Worm (Caenorhabditis elegans) whole organism, L4 larva: ENCODE measurements around the gene Y50D4B.6.

Source experiments
- D1046.2 ChIP-seq: fragments of 200-800 bp; sonication (Bioruptor generic); IDR thresholded peaks from 2 replicates; pipeline ENCODE4 v1.3.6; 2022; ENCODE audit warnings: missing genetic modification characterization, missing compliant biosample characterization
- F10B5.3 ChIP-seq: sonication (generic microtip); optimal IDR thresholded peaks from 2 replicates; lab custom pipeline; 2016; ENCODE audit warnings: mild to moderate bottlenecking, missing genetic modification characterization, missing compliant biosample characterization
- Y48G9A.11 ChIP-seq: fragments of 200-800 bp; sonication (Bioruptor generic); IDR thresholded peaks from 2 replicates; pipeline ENCODE4 v1.3.6; 2022; ENCODE audit warnings: missing genetic modification reagents, missing genetic modification characterization, missing compliant biosample characterization
- ZK546.5 ChIP-seq, 2 experiments: sonication (generic microtip); optimal IDR thresholded peaks; 2 replicates each; lab custom pipeline; 2017; ENCODE audit warnings: missing biosample characterization in 2 of 2, missing genetic modification characterization in 2 of 2
- aha-1 ChIP-seq: fragments of 150-350 bp; peaks from one replicate; lab custom pipeline; 2014; ENCODE audit warnings: missing biosample characterization, missing genetic modification characterization
- daf-16 ChIP-seq, 3 experiments: sonication (generic microtip); optimal IDR thresholded peaks; 2 replicates each; lab custom pipeline; 2016 to 2017; ENCODE audit warnings: missing genetic modification characterization in 3 of 3, missing genetic modification reagents in 3 of 3, mild to moderate bottlenecking in 2 of 3, missing compliant biosample characterization in 2 of 3, missing biosample characterization in 1 of 3, moderate library complexity in 1 of 3
- dmd-6 ChIP-seq: fragments of 200-800 bp; sonication (Bioruptor generic); IDR thresholded peaks from 2 replicates; pipeline ENCODE4 v1.3.6; 2022; ENCODE audit warnings: missing genetic modification reagents, missing genetic modification characterization, missing compliant biosample characterization
- dmd-8 ChIP-seq: fragments of 200-800 bp; sonication (Bioruptor generic); IDR thresholded peaks from 2 replicates; pipeline ENCODE4 v1.3.6; 2022; ENCODE audit warnings: missing genetic modification characterization, missing compliant biosample characterization
- dve-1 ChIP-seq: sonication (generic microtip); optimal IDR thresholded peaks from 2 replicates; lab custom pipeline; 2017; ENCODE audit warnings: antibody characterized with exemption, mild to moderate bottlenecking, missing genetic modification characterization, missing compliant biosample characterization; ENCODE audit not compliant: insufficient read depth
- egl-27 ChIP-seq: sonication (generic microtip); optimal IDR thresholded peaks from 3 replicates; lab custom pipeline; 2017; ENCODE audit warnings: missing biosample characterization, missing genetic modification reagents, missing genetic modification characterization
- gei-8 ChIP-seq: fragments of 200-800 bp; sonication (Bioruptor generic); optimal IDR thresholded peaks from 2 replicates; lab custom pipeline; 2018; ENCODE audit warnings: mild to moderate bottlenecking, missing genetic modification characterization, missing compliant biosample characterization
- hif-1 ChIP-seq, 2 experiments: sonication (generic microtip); optimal IDR thresholded peaks; 2 replicates each; lab custom pipeline; 2016 to 2017; ENCODE audit warnings: missing compliant biosample characterization in 2 of 2, missing genetic modification characterization in 2 of 2, missing genetic modification reagents in 2 of 2, missing genotype in 2 of 2, mild to moderate bottlenecking in 1 of 2
- hlh-11 ChIP-seq: fragments of 200-800 bp; sonication (Bioruptor generic); optimal IDR thresholded peaks from 2 replicates; lab custom pipeline; 2018; ENCODE audit warnings: mild to moderate bottlenecking, missing genetic modification characterization, missing compliant biosample characterization
- hmg-1.1 ChIP-seq: fragments of 200-800 bp; sonication (Bioruptor generic); IDR thresholded peaks from 2 replicates; pipeline ENCODE4 v1.3.6; 2022; ENCODE audit warnings: missing genetic modification reagents, missing genetic modification characterization, missing compliant biosample characterization
- lin-38 ChIP-seq: fragments of 200-800 bp; sonication (Bioruptor generic); IDR thresholded peaks from 2 replicates; pipeline ENCODE4 v1.3.6; 2022; ENCODE audit warnings: missing genetic modification reagents, missing genetic modification characterization, missing compliant biosample characterization
- mdt-29 ChIP-seq: fragments of 200-800 bp; sonication (Bioruptor generic); IDR thresholded peaks from 2 replicates; pipeline ENCODE4 v1.3.6; 2022; ENCODE audit warnings: missing genetic modification reagents, missing genetic modification characterization, missing compliant biosample characterization
- mes-2 ChIP-seq: sonication (generic microtip); optimal IDR thresholded peaks from 2 replicates; lab custom pipeline; 2016; ENCODE audit warnings: missing genotype, mild to moderate bottlenecking, missing genetic modification characterization, missing compliant biosample characterization; ENCODE audit not compliant: poor library complexity, severe bottlenecking
- nhr-102 ChIP-seq: sonication (generic microtip); optimal IDR thresholded peaks from 2 replicates; lab custom pipeline; 2016; ENCODE audit warnings: mild to moderate bottlenecking, missing genetic modification characterization, moderate library complexity, missing compliant biosample characterization
- nhr-28 ChIP-seq: fragments of 150-350 bp; optimal IDR thresholded peaks from 2 replicates; lab custom pipeline; 2014; ENCODE audit warnings: missing biosample characterization, missing genetic modification characterization
- pha-4 ChIP-seq, 2 experiments: fragments of 150-350 bp in 1 of 2; fragments of 200-800 bp in 1 of 2; sonication (Bioruptor generic) in 1 of 2; IDR thresholded peaks in 1 of 2; optimal IDR thresholded peaks in 1 of 2; 2 replicates each; pipeline versions ENCODE4 v1.3.6 to Lab custom; 2014 to 2022; ENCODE audit warnings: missing genetic modification characterization in 2 of 2, missing genetic modification reagents in 2 of 2, missing biosample characterization in 1 of 2, missing compliant biosample characterization in 1 of 2
- set-16 ChIP-seq: fragments of 200-800 bp; sonication (Bioruptor generic); IDR thresholded peaks from 2 replicates; pipeline ENCODE4 v1.3.6; 2022; ENCODE audit warnings: missing genetic modification reagents, missing genetic modification characterization, missing compliant biosample characterization
- unc-62 ChIP-seq, 3 experiments: fragments of 150-350 bp in 1 of 3; sonication (generic microtip); optimal IDR thresholded peaks in 2 of 3; peaks in 1 of 3; 1 replicate in 1 of 3; 2 replicates in 2 of 3; lab custom pipeline; 2014 to 2017; ENCODE audit warnings: missing biosample characterization in 3 of 3, missing genetic modification characterization in 3 of 3, missing genetic modification reagents in 3 of 3, missing genotype in 1 of 3
- zfp-3 ChIP-seq: fragments of 200-800 bp; sonication (Bioruptor generic); conservative IDR thresholded peaks from 2 replicates; pipeline ENCODE4 v1.3.6; 2022; ENCODE audit warnings: missing genetic modification reagents, missing genetic modification characterization, missing compliant biosample characterization
- ztf-7 ChIP-seq: fragments of 150-350 bp; optimal IDR thresholded peaks from 2 replicates; lab custom pipeline; 2014; ENCODE audit warnings: missing biosample characterization, missing genetic modification characterization

Gene Y50D4B.6

DNA sequence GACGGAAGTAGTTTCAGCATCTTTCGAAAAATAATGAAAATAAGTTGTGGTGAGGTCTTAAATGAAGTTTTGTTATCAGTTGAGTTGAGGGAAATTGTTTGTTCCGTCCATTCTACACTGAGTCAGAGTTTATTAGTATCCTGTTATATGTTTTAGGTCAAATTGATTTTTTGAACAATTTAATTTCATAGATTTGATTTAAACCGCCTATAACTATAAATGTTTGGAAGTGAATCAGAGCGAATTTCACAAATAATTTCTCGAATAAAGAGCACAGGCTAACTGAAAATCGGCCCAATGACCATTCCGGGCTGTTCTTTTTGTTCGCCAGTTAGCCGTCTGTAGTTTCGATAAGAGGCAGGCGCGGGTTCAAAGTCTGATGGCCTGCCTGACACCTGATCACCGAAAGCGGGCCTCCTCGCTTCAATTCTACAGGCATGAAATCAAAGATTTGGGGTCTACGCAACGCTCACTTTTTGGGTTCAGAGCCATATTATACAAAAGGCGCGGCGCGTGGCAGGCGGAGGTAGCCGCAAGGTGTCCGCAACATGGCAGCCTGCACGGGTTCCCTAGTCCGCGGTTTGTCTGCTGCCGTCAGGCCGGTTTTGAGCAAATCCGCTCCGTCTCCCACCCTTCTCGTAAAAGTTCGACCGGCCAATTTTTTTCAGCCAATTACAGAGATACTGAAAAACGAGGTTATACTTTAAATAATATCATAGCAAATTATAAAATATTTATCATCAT is 47.9 kb downstream of the Y50D4B.6 start, which contains the start of gene W07B8.4:
W07B8.4 (minus strand) TSS at position 51 of the 744 bp plus-strand sequence.
- no peak for TF ChIP-seq F10B5.3 (tag; lab: Kevin White, UChicago)
- TF ChIP-seq pha-4 (GFP tag; IDR thresholded peaks at IDR 0.05; lab: Robert Waterston, UW) = 0 out of 2 replicates have a peak, but pooled peaks have one; percentile 52
- no peak for TF ChIP-seq pha-4 (tag; optimal IDR thresholded peaks at IDR 0.05; lab: Kevin White, UChicago)
- TF ChIP-seq hlh-11 (tag; lab: Kevin White, UChicago) = no peak
- TF ChIP-seq D1046.2 (GFP tag; lab: Robert Waterston, UW) = 0 out of 2 replicates have a peak, but pooled peaks have one; percentile 46
- peak; percentile 41 for TF ChIP-seq lin-38 (GFP tag; lab: Robert Waterston, UW)
- TF ChIP-seq Y48G9A.11 (GFP tag; lab: Robert Waterston, UW) = peak; percentile 31; the same call in 1 of the 2 replicates
- TF ChIP-seq dmd-8 (GFP tag; lab: Robert Waterston, UW) = peak; percentile 47; the same call in 1 of the 2 replicates
- no peak for TF ChIP-seq ZK546.5 (tag; optimal IDR thresholded peaks at IDR 0.05; lab: Kevin White, UChicago)
- TF ChIP-seq zfp-3 = peak; percentile 62; the same call in 1 of the 2 replicates
- TF ChIP-seq aha-1 (tag; lab: Kevin White, UChicago) = peak; percentile 38
- peak; percentile 3 for TF ChIP-seq nhr-102 (tag; lab: Kevin White, UChicago)
- peak in 1 of 2 experiments; percentile 39 for TF ChIP-seq unc-62 (GFP tag; optimal IDR thresholded peaks at IDR 0.05 in 1 of 2; lab: Kevin White, UChicago)
- no peak for TF ChIP-seq unc-62 (tag; optimal IDR thresholded peaks at IDR 0.05; lab: Kevin White, UChicago)
- no peak for TF ChIP-seq mdt-29 (GFP tag; lab: Robert Waterston, UW)
- no peak for TF ChIP-seq mes-2 (tag; lab: Kevin White, UChicago)
- peak; percentile 82 for TF ChIP-seq set-16 (GFP tag; lab: Robert Waterston, UW)

DNA sequence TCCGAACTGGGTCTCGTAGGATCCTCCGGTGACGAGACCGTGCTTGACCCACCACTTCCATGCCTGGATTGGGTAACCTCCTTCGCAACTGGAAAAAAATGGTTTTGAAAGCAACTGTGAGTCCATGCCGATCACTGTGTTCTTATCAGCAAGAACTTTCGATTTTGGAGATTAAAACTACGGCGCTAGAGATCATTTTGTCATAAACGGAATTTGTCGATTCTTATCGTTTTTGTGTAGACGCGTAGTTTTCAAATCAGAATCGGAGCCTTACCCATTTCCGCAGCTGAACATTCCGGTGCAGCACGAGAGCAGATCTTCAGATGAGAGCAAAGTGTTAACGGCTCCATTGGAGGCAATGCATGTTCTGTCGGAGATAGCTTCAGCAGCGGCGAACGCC is 49.1 kb downstream of the Y50D4B.6 start:
- TF ChIP-seq dve-1 = peak; percentile 11
- TF ChIP-seq egl-27 = no peak
- TF ChIP-seq Y48G9A.11 (GFP tag; lab: Robert Waterston, UW) = no peak
- TF ChIP-seq nhr-28 = peak; percentile 60
- TF ChIP-seq daf-16 (GFP tag; optimal IDR thresholded peaks at IDR 0.05; lab: Kevin White, UChicago) = no peak
- TF ChIP-seq daf-16 (tag; optimal IDR thresholded peaks at IDR 0.05; lab: Kevin White, UChicago) = peak; percentile 43

DNA sequence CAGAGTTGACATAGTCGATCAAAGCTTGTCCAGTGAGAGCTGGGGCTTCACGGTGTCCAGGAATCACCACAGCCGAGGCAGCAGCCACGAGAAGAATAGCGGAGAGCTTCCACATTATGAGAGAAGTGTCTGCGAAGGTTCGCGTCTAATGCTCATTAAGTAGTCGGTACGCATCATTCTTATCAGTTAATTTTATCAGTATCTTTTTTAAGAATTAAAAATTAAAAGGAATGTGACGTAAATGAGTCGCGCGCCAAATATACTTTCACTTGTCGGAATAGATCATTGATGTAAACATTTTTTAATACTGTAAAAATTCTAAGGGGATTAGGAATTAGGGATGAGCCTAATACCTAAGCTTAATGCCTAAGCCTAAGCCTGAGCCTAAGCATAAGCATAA is 49.7 kb downstream of the Y50D4B.6 start, which contains the start of gene cpr-5:
cpr-5 (minus strand) TSS at position 197 of the 400 bp plus-strand sequence.
- TF ChIP-seq set-16 (GFP tag; lab: Robert Waterston, UW) (peak; percentile 9; the same call in 1 of the 2 replicates), gei-8 (GFP tag; lab: Kevin White, UChicago) (no peak), dve-1 (peak; percentile 49), hif-1 (tag; optimal IDR thresholded peaks at IDR 0.05; lab: Kevin White, UChicago) (no peak), dmd-6 (GFP tag; lab: Robert Waterston, UW) (peak; percentile 67), hlh-11 (tag; lab: Kevin White, UChicago) (peak; percentile 13), daf-16 (GFP tag; optimal IDR thresholded peaks at IDR 0.05; lab: Kevin White, UChicago) (no peak), daf-16 (tag; optimal IDR thresholded peaks at IDR 0.05; lab: Kevin White, UChicago) (peak; percentile 33)

DNA sequence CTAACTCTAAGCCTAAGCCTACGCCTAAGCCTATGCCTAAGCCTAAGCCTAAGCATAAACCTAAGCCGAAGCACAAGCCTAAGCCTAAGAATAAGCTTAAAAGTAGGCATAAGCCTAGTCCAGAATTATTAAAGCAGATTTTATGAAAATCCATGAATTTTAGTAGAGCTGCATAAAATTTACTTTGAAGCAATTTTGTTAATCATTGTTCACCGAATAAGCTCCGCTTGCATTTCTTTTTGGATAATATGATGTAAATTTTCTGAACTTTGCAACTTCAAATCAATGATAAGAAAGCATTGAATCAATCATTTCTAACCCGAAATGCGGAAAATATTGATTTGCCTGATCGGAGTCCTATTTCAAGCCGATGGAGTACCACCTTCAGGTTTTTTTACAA is 50.2 kb downstream of the Y50D4B.6 start, which contains the start of gene cpr-8:
cpr-8 (plus strand) TSS at position 301 of the 400 bp plus-strand sequence.
- no peak for TF ChIP-seq hmg-1.1 (GFP tag; lab: Robert Waterston, UW)
- TF ChIP-seq ztf-7 (tag; lab: Kevin White, UChicago) = peak; percentile 3
- TF ChIP-seq, all 104 proteins: peak for 1
